Worm (Caenorhabditis elegans) whole organism, L1 larva: ENCODE measurements around the gene F40G9.14.

Source experiments
- irx-1 ChIP-seq: sonication (generic microtip); optimal IDR thresholded peaks from 2 replicates; lab custom pipeline; 2016; ENCODE audit warnings: missing genetic modification characterization, missing compliant biosample characterization
- lin-15B ChIP-seq: fragments of 150-350 bp; sonication (generic microtip); optimal IDR thresholded peaks from 3 replicates; lab custom pipeline; 2014; ENCODE audit warnings: missing biosample characterization, missing genetic modification characterization
- lin-39 ChIP-seq: fragments of 150-350 bp; optimal IDR thresholded peaks from 2 replicates; lab custom pipeline; 2014; ENCODE audit warnings: missing biosample characterization, missing genetic modification reagents, missing genetic modification characterization
- zag-1 ChIP-seq: fragments of 150-350 bp; optimal IDR thresholded peaks from 2 replicates; lab custom pipeline; 2014; ENCODE audit warnings: missing biosample characterization, missing genetic modification characterization

DNA sequence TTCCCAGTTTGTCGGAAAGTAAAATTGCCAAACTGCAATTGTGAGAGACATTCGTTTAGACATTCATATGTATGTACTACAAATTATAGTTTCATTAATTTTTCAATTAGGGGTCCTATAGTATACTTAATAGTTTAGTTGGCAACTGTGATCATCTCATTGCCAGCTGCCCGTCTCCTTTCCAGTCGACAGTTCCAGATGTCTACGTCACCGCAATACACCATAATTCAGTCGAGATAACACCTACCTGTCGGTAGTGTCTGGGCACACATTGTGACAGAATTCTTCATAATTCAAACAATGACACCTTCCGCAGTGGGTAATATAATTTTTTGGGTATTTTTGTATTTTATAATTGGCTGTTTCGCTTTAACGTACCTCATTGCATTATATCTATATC is 4.1 kb downstream of the F40G9.14 start, which contains the start of gene F40G9.19:
- no peak for TF ChIP-seq lin-15B (tag; lab: Kevin White, UChicago)
- no peak for TF ChIP-seq zag-1 (tag; lab: Kevin White, UChicago)
- no peak for TF ChIP-seq lin-39 (tag; lab: Kevin White, UChicago)
- no peak for TF ChIP-seq irx-1 (tag; lab: Kevin White, UChicago)
